Worm (Caenorhabditis elegans) whole organism, young adult: Measurements from ENCODE around the gene F59A7.2.

ENCODE experiments used
- B0035.1 ChIP-seq: sonication (generic microtip); optimal IDR thresholded peaks from 2 replicates; lab custom pipeline; 2016; ENCODE audit warnings: missing genetic modification characterization, mild to moderate bottlenecking, missing compliant biosample characterization, missing genotype, missing genetic modification reagents
- B0336.3 ChIP-seq: fragments of 200-800 bp; sonication (Bioruptor generic); IDR thresholded peaks from 2 replicates; pipeline ENCODE4 v1.3.6; 2022; ENCODE audit warnings: missing genetic modification characterization, missing compliant biosample characterization
- C06A6.2 ChIP-seq: fragments of 200-800 bp; sonication (Bioruptor generic); conservative IDR thresholded peaks from 2 replicates; pipeline ENCODE4 v1.3.6; 2022; ENCODE audit warnings: missing genetic modification characterization, missing compliant biosample characterization
- C17E4.6 ChIP-seq: fragments of 200-800 bp; sonication (Bioruptor generic); IDR thresholded peaks from 2 replicates; pipeline ENCODE4 v1.3.6; 2022; ENCODE audit warnings: missing genetic modification reagents, missing genetic modification characterization, missing compliant biosample characterization
- D2030.7 ChIP-seq: fragments of 200-800 bp; sonication (Bioruptor generic); IDR thresholded peaks from 2 replicates; pipeline ENCODE4 v1.3.6; 2022; ENCODE audit warnings: missing genetic modification reagents, missing genetic modification characterization, missing compliant biosample characterization
- F22D6.2 ChIP-seq: sonication (generic microtip); optimal IDR thresholded peaks from 2 replicates; lab custom pipeline; 2016; ENCODE audit warnings: mild to moderate bottlenecking, missing genetic modification characterization, missing compliant biosample characterization
- F39B2.1 ChIP-seq: fragments of 200-800 bp; sonication (Bioruptor generic); IDR thresholded peaks from 2 replicates; pipeline ENCODE4 v1.3.6; 2022; ENCODE audit warnings: missing genetic modification reagents, missing genetic modification characterization, missing compliant biosample characterization
- F49E8.2 ChIP-seq: sonication (generic microtip); optimal IDR thresholded peaks from 3 replicates; lab custom pipeline; 2017; ENCODE audit warnings: missing genetic modification characterization, mild to moderate bottlenecking, missing compliant biosample characterization, antibody characterized with exemption, moderate library complexity; ENCODE audit not compliant: insufficient read depth
- T07F8.4 ChIP-seq: sonication (generic microtip); optimal IDR thresholded peaks from 2 replicates; lab custom pipeline; 2016; ENCODE audit warnings: mild to moderate bottlenecking, missing genetic modification characterization, moderate library complexity, missing compliant biosample characterization
- T26A5.8 ChIP-seq: sonication (generic microtip); optimal IDR thresholded peaks from 2 replicates; lab custom pipeline; 2016; ENCODE audit warnings: missing genetic modification characterization, missing compliant biosample characterization
- Y53F4B.3 ChIP-seq: fragments of 200-800 bp; sonication (Bioruptor generic); IDR thresholded peaks from 2 replicates; pipeline ENCODE4 v1.3.6; 2022; ENCODE audit warnings: missing genetic modification reagents, missing genetic modification characterization, missing compliant biosample characterization
- Y56A3A.18 ChIP-seq: fragments of 200-800 bp; sonication (Bioruptor generic); IDR thresholded peaks from 2 replicates; pipeline ENCODE4 v1.3.6; 2022; ENCODE audit warnings: missing genetic modification reagents, missing genetic modification characterization, missing compliant biosample characterization
- Y79H2A.3 ChIP-seq: fragments of 200-800 bp; sonication (Bioruptor generic); conservative IDR thresholded peaks from 2 replicates; pipeline ENCODE4 v1.3.6; 2022; ENCODE audit warnings: missing genetic modification reagents, missing genetic modification characterization, missing compliant biosample characterization
- ama-1 ChIP-seq, 3 experiments: fragments of 150-350 bp in 1 of 3; sonication (generic microtip) in 2 of 3; optimal IDR thresholded peaks; 2 replicates each; lab custom pipeline; 2014 to 2018; ENCODE audit warnings: missing biosample characterization in 2 of 3, missing genetic modification characterization in 2 of 3, missing genetic modification reagents in 2 of 3
- aptf-3 ChIP-seq: fragments of 200-800 bp; sonication (Bioruptor generic); IDR thresholded peaks from 2 replicates; pipeline ENCODE4 v1.3.6; 2022; ENCODE audit warnings: missing genetic modification characterization, missing compliant biosample characterization
- athp-1 ChIP-seq: sonication (generic microtip); optimal IDR thresholded peaks from 2 replicates; lab custom pipeline; 2017; ENCODE audit warnings: mild to moderate bottlenecking, missing genetic modification characterization, missing compliant biosample characterization
- bed-1 ChIP-seq: fragments of 200-800 bp; sonication (Bioruptor generic); IDR thresholded peaks from 2 replicates; pipeline ENCODE4 v1.3.6; 2022; ENCODE audit warnings: missing genetic modification reagents, missing genetic modification characterization, missing compliant biosample characterization
- ccch-3 ChIP-seq: fragments of 200-800 bp; sonication (Bioruptor generic); optimal IDR thresholded peaks from 2 replicates; lab custom pipeline; 2018; ENCODE audit warnings: mild to moderate bottlenecking, missing genetic modification characterization, missing compliant biosample characterization
- cebp-2 ChIP-seq: fragments of 200-800 bp; sonication (Bioruptor generic); IDR thresholded peaks from 2 replicates; pipeline ENCODE4 v1.3.6; 2022; ENCODE audit warnings: missing genetic modification characterization, missing compliant biosample characterization
- fkh-3 ChIP-seq: sonication (generic microtip); optimal IDR thresholded peaks from 2 replicates; lab custom pipeline; 2016; ENCODE audit warnings: mild to moderate bottlenecking, missing genetic modification characterization, missing compliant biosample characterization
- hlh-12 ChIP-seq: sonication (generic microtip); optimal IDR thresholded peaks from 2 replicates; lab custom pipeline; 2016; ENCODE audit warnings: missing genetic modification characterization, missing compliant biosample characterization
- hmg-20 ChIP-seq: fragments of 200-800 bp; sonication (Bioruptor generic); IDR thresholded peaks from 2 replicates; pipeline ENCODE4 v1.3.6; 2022; ENCODE audit warnings: missing genetic modification reagents, missing genetic modification characterization, missing compliant biosample characterization
- let-607 ChIP-seq, 2 experiments: fragments of 200-800 bp in 1 of 2; sonication (Bioruptor generic) in 1 of 2; sonication (generic microtip) in 1 of 2; optimal IDR thresholded peaks; 2 replicates each; lab custom pipeline; 2016 to 2018; ENCODE audit warnings: mild to moderate bottlenecking in 2 of 2, missing compliant biosample characterization in 2 of 2, missing genetic modification characterization in 2 of 2, moderate library complexity in 2 of 2, missing genotype in 1 of 2
- lin-40 ChIP-seq: sonication (generic microtip); optimal IDR thresholded peaks from 2 replicates; lab custom pipeline; 2016; ENCODE audit warnings: missing genetic modification characterization, mild to moderate bottlenecking, missing compliant biosample characterization, missing genotype, missing genetic modification reagents
- lir-1 ChIP-seq: fragments of 200-800 bp; sonication (Bioruptor generic); conservative IDR thresholded peaks from 2 replicates; pipeline ENCODE4 v1.3.6; 2022; ENCODE audit warnings: missing genetic modification reagents, missing genetic modification characterization, missing compliant biosample characterization
- mcd-1 ChIP-seq: fragments of 200-800 bp; sonication (Bioruptor generic); IDR thresholded peaks from 2 replicates; pipeline ENCODE4 v1.3.6; 2022; ENCODE audit warnings: missing genetic modification reagents, missing genetic modification characterization, missing compliant biosample characterization
- mes-4 ChIP-seq: sonication (generic microtip); optimal IDR thresholded peaks from 2 replicates; lab custom pipeline; 2016; ENCODE audit warnings: missing genotype, missing genetic modification characterization, missing compliant biosample characterization
- pbrm-1 ChIP-seq: fragments of 200-800 bp; sonication (Bioruptor generic); IDR thresholded peaks from 2 replicates; pipeline ENCODE4 v1.3.6; 2022; ENCODE audit warnings: missing genetic modification reagents, missing genetic modification characterization, missing compliant biosample characterization
- rcor-1 ChIP-seq: fragments of 200-800 bp; sonication (Bioruptor generic); IDR thresholded peaks from 2 replicates; pipeline ENCODE4 v1.3.6; 2022; ENCODE audit warnings: missing genetic modification reagents, missing genetic modification characterization, missing compliant biosample characterization
- repo-1 ChIP-seq: sonication (generic microtip); optimal IDR thresholded peaks from 2 replicates; lab custom pipeline; 2017; ENCODE audit warnings: mild to moderate bottlenecking, missing genetic modification characterization, missing compliant biosample characterization
- sea-2 ChIP-seq: fragments of 200-800 bp; sonication (Bioruptor generic); IDR thresholded peaks from 2 replicates; pipeline ENCODE4 v1.3.6; 2022; ENCODE audit warnings: missing genetic modification characterization, missing compliant biosample characterization
- snpc-1.1 ChIP-seq: sonication (generic microtip); optimal IDR thresholded peaks from 2 replicates; lab custom pipeline; 2017; ENCODE audit warnings: missing genetic modification characterization, mild to moderate bottlenecking, missing compliant biosample characterization, antibody characterized with exemption, moderate library complexity, missing genotype, missing genetic modification reagents; ENCODE audit not compliant: insufficient read depth
- snpc-4 ChIP-seq, 5 experiments: fragments of 150-350 bp in 1 of 5; sonication (generic microtip) in 4 of 5; optimal IDR thresholded peaks; 2 replicates each; lab custom pipeline; 2014 to 2018; ENCODE audit warnings: missing genetic modification characterization in 5 of 5, missing biosample characterization in 3 of 5, antibody characterized with exemption in 2 of 5, mild to moderate bottlenecking in 2 of 5, missing compliant biosample characterization in 2 of 5, missing genotype in 2 of 5, moderate library complexity in 2 of 5, missing genetic modification reagents in 1 of 5
- sptf-2 ChIP-seq: fragments of 200-800 bp; sonication (Bioruptor generic); optimal IDR thresholded peaks from 2 replicates; lab custom pipeline; 2018; ENCODE audit warnings: mild to moderate bottlenecking, missing genetic modification characterization, missing compliant biosample characterization
- tbp1 ChIP-seq: fragments of 200-800 bp; sonication (Bioruptor generic); optimal IDR thresholded peaks from 2 replicates; lab custom pipeline; 2018; ENCODE audit warnings: mild to moderate bottlenecking, missing genetic modification characterization, missing compliant biosample characterization
- tbx-9 ChIP-seq: sonication (generic microtip); optimal IDR thresholded peaks from 2 replicates; lab custom pipeline; 2016; ENCODE audit warnings: borderline replicate concordance, missing genetic modification characterization, inconsistent platforms, missing compliant biosample characterization
- xnd-1 ChIP-seq: sonication (generic microtip); optimal IDR thresholded peaks from 2 replicates; lab custom pipeline; 2016; ENCODE audit warnings: missing genotype, missing genetic modification reagents, missing genetic modification characterization, missing compliant biosample characterization
- zim-3 ChIP-seq: sonication (generic microtip); optimal IDR thresholded peaks from 2 replicates; lab custom pipeline; 2017; ENCODE audit warnings: mild to moderate bottlenecking, missing genetic modification characterization, moderate library complexity, missing compliant biosample characterization
- ztf-26 ChIP-seq: sonication (generic microtip); optimal IDR thresholded peaks from 2 replicates; lab custom pipeline; 2017; ENCODE audit warnings: missing genetic modification characterization, missing compliant biosample characterization
- ztf-28 ChIP-seq: fragments of 200-800 bp; sonication (Bioruptor generic); IDR thresholded peaks from 2 replicates; pipeline ENCODE4 v1.3.6; 2022; ENCODE audit warnings: missing genetic modification reagents, missing genetic modification characterization, missing compliant biosample characterization
- ztf-3 ChIP-seq: fragments of 200-800 bp; sonication (Bioruptor generic); optimal IDR thresholded peaks from 2 replicates; lab custom pipeline; 2018; ENCODE audit warnings: mild to moderate bottlenecking, missing genetic modification characterization, missing compliant biosample characterization
- ztf-6 ChIP-seq: fragments of 200-800 bp; sonication (Bioruptor generic); IDR thresholded peaks from 2 replicates; pipeline ENCODE4 v1.3.6; 2022; ENCODE audit warnings: missing genetic modification reagents, missing genetic modification characterization, missing compliant biosample characterization

The F59A7.2 gene

DNA sequence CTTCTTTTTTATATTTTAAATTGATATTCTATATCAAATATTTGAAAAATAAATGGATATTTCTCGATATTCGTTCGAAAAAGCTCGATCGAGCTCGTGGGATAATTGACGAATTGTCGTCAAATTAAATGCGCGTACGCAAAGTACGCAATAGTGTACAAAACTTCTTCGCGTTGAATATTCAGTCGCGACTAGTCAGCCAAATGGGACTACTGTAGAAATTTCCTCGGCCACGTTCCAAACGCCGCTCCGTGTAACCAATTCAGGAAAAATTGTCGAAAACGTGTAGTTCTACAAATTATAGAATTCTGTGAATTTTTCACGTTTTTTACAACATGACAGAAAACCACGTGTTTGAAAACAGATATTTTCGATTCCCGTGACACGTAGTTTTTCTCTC is 7.9 kb downstream of the F59A7.2 start (continued):
- TF ChIP-seq let-607 (tag; optimal IDR thresholded peaks at IDR 0.05; lab: Kevin White, UChicago) (peak; percentile 44 to 87), sea-2 (GFP tag; lab: Robert Waterston, UW) (no peak), B0035.1 (no peak), F49E8.2 (tag; lab: Kevin White, UChicago) (peak; percentile 71), ztf-3 (no peak), tbx-9 (tag; lab: Kevin White, UChicago) (no peak), xnd-1 (peak; percentile 27), F39B2.1 (GFP tag; lab: Robert Waterston, UW) (no peak), C06A6.2 (GFP tag; lab: Robert Waterston, UW) (no peak), cebp-2 (GFP tag; lab: Robert Waterston, UW) (no peak), mes-4 (tag; lab: Kevin White, UChicago) (no peak), lir-1 (GFP tag; lab: Robert Waterston, UW) (peak; percentile 57; the same call in 1 of the 2 replicates), rcor-1 (GFP tag; lab: Robert Waterston, UW) (peak; percentile 87), bed-1 (no peak), mcd-1 (GFP tag; lab: Robert Waterston, UW) (peak; percentile 86), D2030.7 (GFP tag; lab: Robert Waterston, UW) (peak; percentile 90), Y56A3A.18 (no peak), lin-40 (tag; lab: Kevin White, UChicago) (no peak), ztf-28 (GFP tag; lab: Robert Waterston, UW) (peak; percentile 84; the same call in 1 of the 2 replicates), pbrm-1 (GFP tag; lab: Robert Waterston, UW) (peak; percentile 82), ztf-26 (no peak), ama-1 (optimal IDR thresholded peaks at IDR 0.05; lab: Kevin White, UChicago) (no peak), ama-1 (GFP tag; optimal IDR thresholded peaks at IDR 0.05; lab: Kevin White, UChicago) (no peak), T07F8.4 (no peak), fkh-3 (tag; lab: Kevin White, UChicago) (no peak), zim-3 (no peak), athp-1 (tag; lab: Kevin White, UChicago) (peak; percentile 68), aptf-3 (GFP tag; lab: Robert Waterston, UW) (no peak), hlh-12 (tag; lab: Kevin White, UChicago) (no peak), Y53F4B.3 (GFP tag; lab: Robert Waterston, UW) (peak; percentile 41; the same call in 1 of the 2 replicates), T26A5.8 (tag; lab: Kevin White, UChicago) (no peak), snpc-4 (GFP tag; optimal IDR thresholded peaks at IDR 0.05; lab: Kevin White, UChicago) (peak; percentile 29), snpc-4 (tag; optimal IDR thresholded peaks at IDR 0.05; lab: Kevin White, UChicago) (peak in 2 of 4 experiments; percentile 25 to 30), C17E4.6 (GFP tag; lab: Robert Waterston, UW) (no peak), F22D6.2 (no peak), ztf-6 (GFP tag; lab: Robert Waterston, UW) (no peak), snpc-1.1 (tag; lab: Kevin White, UChicago) (no peak), Y79H2A.3 (GFP tag; lab: Robert Waterston, UW) (peak; percentile 72), tbp1 (GFP tag; lab: Kevin White, UChicago) (peak; percentile 51), sptf-2 (GFP tag; lab: Kevin White, UChicago) (no peak), B0336.3 (GFP tag; lab: Robert Waterston, UW) (peak; percentile 65), repo-1 (tag; lab: Kevin White, UChicago) (no peak), ccch-3 (GFP tag; lab: Kevin White, UChicago) (no peak), hmg-20 (no peak)
